Worm (Caenorhabditis elegans) whole organism, L1 larva: ENCODE measurements around the gene srh-45.

Experiments
- ama-1 ChIP-seq: fragments of 150-350 bp; optimal IDR thresholded peaks from 2 replicates; lab custom pipeline; 2014
- ceh-82 ChIP-seq, 3 experiments: fragments of 150-350 bp in 1 of 3; sonication (generic microtip) in 2 of 3; optimal IDR thresholded peaks; 2 replicates each; lab custom pipeline; 2014 to 2017; ENCODE audit warnings: missing biosample characterization in 3 of 3, missing genetic modification characterization in 3 of 3
- nhr-28 ChIP-seq: fragments of 150-350 bp; optimal IDR thresholded peaks from 2 replicates; lab custom pipeline; 2014; ENCODE audit warnings: missing biosample characterization, missing genetic modification characterization
- pag-3 ChIP-seq: sonication (generic microtip); optimal IDR thresholded peaks from 2 replicates; lab custom pipeline; 2017; ENCODE audit warnings: missing genetic modification characterization, mild to moderate bottlenecking, missing compliant biosample characterization, antibody characterized with exemption, borderline replicate concordance; ENCODE audit not compliant: insufficient read depth

DNA sequence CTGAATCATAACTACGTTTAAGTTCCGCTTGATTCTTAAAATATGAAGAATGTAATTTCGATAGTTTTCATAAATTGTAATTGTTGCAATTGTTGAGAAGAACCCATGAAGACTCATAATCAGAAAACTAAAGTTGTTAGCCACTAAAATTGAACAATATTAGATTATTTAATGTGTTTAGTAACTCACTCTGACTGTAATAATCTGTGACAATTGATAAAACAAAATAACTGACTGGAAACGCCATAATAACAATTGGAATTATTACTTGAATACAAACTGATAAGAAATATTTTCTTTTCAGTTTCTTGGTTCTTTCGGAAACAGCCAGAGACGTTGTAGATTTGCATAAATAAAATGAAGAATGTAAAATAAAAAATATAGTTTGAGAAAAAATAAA lies 5.4 kb downstream of the srh-45 start:
- TF ChIP-seq pag-3 (no peak), nhr-28 (no peak), ama-1 (no peak), ceh-82 (tag; optimal IDR thresholded peaks at IDR 0.05; lab: Kevin White, UChicago) (no peak)
